Worm (Caenorhabditis elegans) whole organism, L4 larva: Measurements from ENCODE around the gene rpl-23.
A peak's percentile ranks its signal among the peaks of the same experiment; 100 is the strongest.

Experiments
- D1046.2 ChIP-seq: fragments of 200-800 bp; sonication (Bioruptor generic); IDR thresholded peaks from 2 replicates; pipeline ENCODE4 v1.3.6; 2022; ENCODE audit warnings: missing genetic modification characterization, missing compliant biosample characterization
- F26F4.8 ChIP-seq: fragments of 200-800 bp; sonication (Bioruptor generic); conservative IDR thresholded peaks from 2 replicates; pipeline ENCODE4 v1.3.6; 2022; ENCODE audit warnings: missing genetic modification characterization, missing compliant biosample characterization
- F37D6.2 ChIP-seq: sonication (generic microtip); optimal IDR thresholded peaks from 2 replicates; lab custom pipeline; 2016; ENCODE audit warnings: mild to moderate bottlenecking, missing genetic modification characterization, missing compliant biosample characterization
- F49E8.2 ChIP-seq: sonication (generic microtip); optimal IDR thresholded peaks from 2 replicates; lab custom pipeline; 2016; ENCODE audit warnings: missing compliant biosample characterization, mild to moderate bottlenecking, missing genetic modification characterization, borderline replicate concordance
- Y48G9A.11 ChIP-seq: fragments of 200-800 bp; sonication (Bioruptor generic); IDR thresholded peaks from 2 replicates; pipeline ENCODE4 v1.3.6; 2022; ENCODE audit warnings: missing genetic modification reagents, missing genetic modification characterization, missing compliant biosample characterization
- ZK337.2 ChIP-seq: fragments of 200-800 bp; sonication (Bioruptor generic); IDR thresholded peaks from 2 replicates; pipeline ENCODE4 v1.3.6; 2022; ENCODE audit warnings: missing genetic modification reagents, missing genetic modification characterization, missing compliant biosample characterization
- aha-1 ChIP-seq: fragments of 150-350 bp; peaks from one replicate; lab custom pipeline; 2014; ENCODE audit warnings: missing biosample characterization, missing genetic modification characterization
- ceh-20 ChIP-seq: fragments of 200-800 bp; sonication (Bioruptor generic); IDR thresholded peaks from 2 replicates; pipeline ENCODE4 v1.3.6; 2022; ENCODE audit warnings: missing genetic modification reagents, missing genetic modification characterization, missing compliant biosample characterization
- ceh-32 ChIP-seq: sonication (generic microtip); optimal IDR thresholded peaks from 2 replicates; lab custom pipeline; 2016; ENCODE audit warnings: mild to moderate bottlenecking, missing genetic modification characterization, missing compliant biosample characterization; ENCODE audit not compliant: poor library complexity
- ceh-44 ChIP-seq: fragments of 200-800 bp; sonication (Bioruptor generic); IDR thresholded peaks from 2 replicates; pipeline ENCODE4 v1.3.6; 2022; ENCODE audit warnings: missing genetic modification reagents, missing genetic modification characterization, missing compliant biosample characterization
- ceh-62 ChIP-seq: sonication (generic microtip); optimal IDR thresholded peaks from 2 replicates; lab custom pipeline; 2017; ENCODE audit warnings: missing biosample characterization, missing genetic modification characterization
- ces-1 ChIP-seq: fragments of 150-350 bp; sonication (generic microtip); optimal IDR thresholded peaks from 4 replicates; lab custom pipeline; 2014; ENCODE audit warnings: missing biosample characterization, missing genetic modification reagents, missing genetic modification characterization
- cey-2 ChIP-seq: sonication (generic microtip); optimal IDR thresholded peaks from 3 replicates; lab custom pipeline; 2017; ENCODE audit warnings: missing genetic modification characterization, mild to moderate bottlenecking, missing compliant biosample characterization, antibody characterized with exemption, borderline replicate concordance; ENCODE audit not compliant: insufficient read depth
- daf-12 ChIP-seq: fragments of 150-350 bp; optimal IDR thresholded peaks from 2 replicates; lab custom pipeline; 2014; ENCODE audit warnings: missing biosample characterization, missing genetic modification reagents, missing genetic modification characterization
- daf-16 ChIP-seq, 3 experiments: sonication (generic microtip); optimal IDR thresholded peaks; 2 replicates each; lab custom pipeline; 2016 to 2017; ENCODE audit warnings: missing genetic modification characterization in 3 of 3, missing genetic modification reagents in 3 of 3, mild to moderate bottlenecking in 2 of 3, missing compliant biosample characterization in 2 of 3, missing biosample characterization in 1 of 3, moderate library complexity in 1 of 3
- daf-8 ChIP-seq: fragments of 200-800 bp; sonication (Bioruptor generic); IDR thresholded peaks from 2 replicates; pipeline ENCODE4 v1.3.6; 2022; ENCODE audit warnings: missing genetic modification characterization, missing compliant biosample characterization
- dmd-6 ChIP-seq: fragments of 200-800 bp; sonication (Bioruptor generic); IDR thresholded peaks from 2 replicates; pipeline ENCODE4 v1.3.6; 2022; ENCODE audit warnings: missing genetic modification reagents, missing genetic modification characterization, missing compliant biosample characterization
- duxl-1 ChIP-seq: sonication (generic microtip); optimal IDR thresholded peaks from 2 replicates; lab custom pipeline; 2016; ENCODE audit warnings: mild to moderate bottlenecking, missing genetic modification characterization, moderate library complexity, missing compliant biosample characterization; ENCODE audit not compliant: poor library complexity
- hlh-11 ChIP-seq: fragments of 200-800 bp; sonication (Bioruptor generic); optimal IDR thresholded peaks from 2 replicates; lab custom pipeline; 2018; ENCODE audit warnings: mild to moderate bottlenecking, missing genetic modification characterization, missing compliant biosample characterization
- hmg-1.1 ChIP-seq: fragments of 200-800 bp; sonication (Bioruptor generic); IDR thresholded peaks from 2 replicates; pipeline ENCODE4 v1.3.6; 2022; ENCODE audit warnings: missing genetic modification reagents, missing genetic modification characterization, missing compliant biosample characterization
- lin-13 ChIP-seq: fragments of 150-350 bp; optimal IDR thresholded peaks from 2 replicates; lab custom pipeline; 2014; ENCODE audit warnings: missing biosample characterization, missing genetic modification reagents, missing genetic modification characterization
- lir-3 ChIP-seq: sonication (generic microtip); optimal IDR thresholded peaks from 2 replicates; lab custom pipeline; 2016; ENCODE audit warnings: mild to moderate bottlenecking, missing genetic modification characterization, missing compliant biosample characterization
- madf-9 ChIP-seq: fragments of 200-800 bp; sonication (Bioruptor generic); conservative IDR thresholded peaks from 2 replicates; pipeline ENCODE4 v1.3.6; 2022; ENCODE audit warnings: missing genetic modification reagents, missing genetic modification characterization, missing compliant biosample characterization
- mdl-1 ChIP-seq, 2 experiments: fragments of 150-350 bp in 1 of 2; sonication (generic microtip) in 1 of 2; optimal IDR thresholded peaks; 2 replicates each; lab custom pipeline; 2014 to 2017; ENCODE audit warnings: missing biosample characterization in 2 of 2, missing genetic modification characterization in 2 of 2
- mdt-29 ChIP-seq: fragments of 200-800 bp; sonication (Bioruptor generic); IDR thresholded peaks from 2 replicates; pipeline ENCODE4 v1.3.6; 2022; ENCODE audit warnings: missing genetic modification reagents, missing genetic modification characterization, missing compliant biosample characterization
- mes-2 ChIP-seq: sonication (generic microtip); optimal IDR thresholded peaks from 2 replicates; lab custom pipeline; 2016; ENCODE audit warnings: missing genotype, mild to moderate bottlenecking, missing genetic modification characterization, missing compliant biosample characterization; ENCODE audit not compliant: poor library complexity, severe bottlenecking
- nhr-102 ChIP-seq: sonication (generic microtip); optimal IDR thresholded peaks from 2 replicates; lab custom pipeline; 2016; ENCODE audit warnings: mild to moderate bottlenecking, missing genetic modification characterization, moderate library complexity, missing compliant biosample characterization
- nhr-11 ChIP-seq: fragments of 150-350 bp; optimal IDR thresholded peaks from 2 replicates; lab custom pipeline; 2014; ENCODE audit warnings: missing biosample characterization, missing genetic modification characterization
- nhr-111 ChIP-seq: fragments of 200-800 bp; sonication (Bioruptor generic); optimal IDR thresholded peaks from 2 replicates; lab custom pipeline; 2018; ENCODE audit warnings: mild to moderate bottlenecking, missing genetic modification characterization, missing compliant biosample characterization
- nhr-237 ChIP-seq: sonication (generic microtip); optimal IDR thresholded peaks from 2 replicates; lab custom pipeline; 2017; ENCODE audit warnings: missing biosample characterization, missing genetic modification characterization
- nhr-77 ChIP-seq: fragments of 150-350 bp; optimal IDR thresholded peaks from 2 replicates; lab custom pipeline; 2014; ENCODE audit warnings: missing biosample characterization, missing genetic modification characterization
- pqm-1 ChIP-seq: sonication (generic microtip); optimal IDR thresholded peaks from 2 replicates; lab custom pipeline; 2017; ENCODE audit warnings: missing biosample characterization, missing genetic modification characterization
- set-16 ChIP-seq: fragments of 200-800 bp; sonication (Bioruptor generic); IDR thresholded peaks from 2 replicates; pipeline ENCODE4 v1.3.6; 2022; ENCODE audit warnings: missing genetic modification reagents, missing genetic modification characterization, missing compliant biosample characterization
- snpc-1.2 ChIP-seq: fragments of 200-800 bp; sonication (Bioruptor generic); IDR thresholded peaks from 2 replicates; pipeline ENCODE4 v1.3.6; 2022; ENCODE audit warnings: missing genetic modification reagents, missing genetic modification characterization, missing compliant biosample characterization
- tra-1 ChIP-seq: fragments of 200-800 bp; sonication (Bioruptor generic); IDR thresholded peaks from 2 replicates; pipeline ENCODE4 v1.3.6; 2022; ENCODE audit warnings: missing genetic modification reagents, missing genetic modification characterization, missing compliant biosample characterization
- unc-130 ChIP-seq: sonication (generic microtip); optimal IDR thresholded peaks from 2 replicates; lab custom pipeline; 2016; ENCODE audit warnings: missing genetic modification reagents, missing genetic modification characterization, missing compliant biosample characterization
- unc-62 ChIP-seq, 3 experiments: fragments of 150-350 bp in 1 of 3; sonication (generic microtip); optimal IDR thresholded peaks in 2 of 3; peaks in 1 of 3; 1 replicate in 1 of 3; 2 replicates in 2 of 3; lab custom pipeline; 2014 to 2017; ENCODE audit warnings: missing biosample characterization in 3 of 3, missing genetic modification characterization in 3 of 3, missing genetic modification reagents in 3 of 3, missing genotype in 1 of 3
- vab-7 ChIP-seq: fragments of 200-800 bp; sonication (Bioruptor generic); IDR thresholded peaks from 2 replicates; pipeline ENCODE4 v1.3.6; 2022; ENCODE audit warnings: missing genetic modification reagents, missing genetic modification characterization, missing compliant biosample characterization
- zag-1 ChIP-seq: fragments of 150-350 bp; optimal IDR thresholded peaks from 2 replicates; lab custom pipeline; 2014; ENCODE audit warnings: missing biosample characterization, missing genetic modification characterization
- zfp-3 ChIP-seq: fragments of 200-800 bp; sonication (Bioruptor generic); conservative IDR thresholded peaks from 2 replicates; pipeline ENCODE4 v1.3.6; 2022; ENCODE audit warnings: missing genetic modification reagents, missing genetic modification characterization, missing compliant biosample characterization
- zip-2 ChIP-seq: fragments of 150-350 bp; optimal IDR thresholded peaks from 2 replicates; lab custom pipeline; 2014; ENCODE audit warnings: missing biosample characterization, missing genetic modification characterization

Gene rpl-23

ce11 chrIII:5729367-5729766 lies 23.4 kb upstream of the rpl-23 start:
- TF ChIP-seq aha-1 (tag; lab: Kevin White, UChicago): peak; percentile 93
- TF ChIP-seq nhr-102 (tag; lab: Kevin White, UChicago): no peak
- TF ChIP-seq, all 104 proteins: peak for 1

- TF ChIP-seq ceh-62 (no peak), F49E8.2 (tag; lab: Kevin White, UChicago) (peak; percentile 91), dmd-6 (GFP tag; lab: Robert Waterston, UW) (no peak), daf-16 (GFP tag; optimal IDR thresholded peaks at IDR 0.05; lab: Kevin White, UChicago) (no peak), daf-16 (tag; optimal IDR thresholded peaks at IDR 0.05; lab: Kevin White, UChicago) (no peak), lin-13 (GFP tag; lab: Kevin White, UChicago) (no peak), D1046.2 (GFP tag; lab: Robert Waterston, UW) (no peak), Y48G9A.11 (peak; percentile 78), mdt-29 (0 out of 2 replicates have a peak, but pooled peaks have one; percentile 10), aha-1 (tag; lab: Kevin White, UChicago) (peak; percentile 40), snpc-1.2 (GFP tag; lab: Robert Waterston, UW) (peak; percentile 43; the same call in 1 of the 2 replicates), mes-2 (tag; lab: Kevin White, UChicago) (no peak), unc-130 (GFP tag; lab: Kevin White, UChicago) (peak; percentile 85)
- TF ChIP-seq, all 104 proteins: peak for 6
Measured at ce11 chrIII:5727827-5728226, 21.9 kb upstream of the rpl-23 start, which contains the start of gene egg-1. Gene egg-1 (plus strand): TSS chrIII:5728180.

DNA sequence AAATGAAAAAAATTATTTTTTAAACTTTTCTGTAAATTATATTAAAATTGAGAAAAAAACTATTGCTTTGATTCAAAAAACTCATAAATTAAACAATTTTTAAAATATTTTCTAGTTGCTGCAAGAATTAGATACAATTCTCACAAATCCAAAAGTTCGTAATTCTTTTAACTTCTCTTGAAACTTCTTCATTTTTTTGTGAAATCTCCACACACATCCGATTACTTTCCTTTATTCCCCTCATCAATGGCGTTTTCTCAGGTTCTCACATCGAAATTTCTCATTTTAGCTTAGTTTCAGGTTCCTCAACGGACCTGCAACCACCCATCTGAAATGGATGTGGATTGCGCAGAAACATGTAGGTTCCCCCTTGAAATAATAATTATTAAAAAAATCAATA lies 16.6 kb upstream of the rpl-23 start, which contains the start of gene wrm-1:
TSS of gene wrm-1 (plus strand) at position 301 of the 400 bp plus-strand sequence.
- TF ChIP-seq zfp-3 (GFP tag; lab: Robert Waterston, UW): no peak
- TF ChIP-seq F37D6.2 (tag; lab: Kevin White, UChicago): no peak
- TF ChIP-seq zag-1 (tag; lab: Kevin White, UChicago): no peak
- no peak for TF ChIP-seq mes-2 (tag; lab: Kevin White, UChicago)
- TF ChIP-seq ZK337.2 (GFP tag; lab: Robert Waterston, UW): no peak
- TF ChIP-seq nhr-237 (tag; lab: Kevin White, UChicago): no peak
- TF ChIP-seq ceh-44 (GFP tag; lab: Robert Waterston, UW): no peak
- no peak for TF ChIP-seq F26F4.8 (GFP tag; lab: Robert Waterston, UW)

DNA sequence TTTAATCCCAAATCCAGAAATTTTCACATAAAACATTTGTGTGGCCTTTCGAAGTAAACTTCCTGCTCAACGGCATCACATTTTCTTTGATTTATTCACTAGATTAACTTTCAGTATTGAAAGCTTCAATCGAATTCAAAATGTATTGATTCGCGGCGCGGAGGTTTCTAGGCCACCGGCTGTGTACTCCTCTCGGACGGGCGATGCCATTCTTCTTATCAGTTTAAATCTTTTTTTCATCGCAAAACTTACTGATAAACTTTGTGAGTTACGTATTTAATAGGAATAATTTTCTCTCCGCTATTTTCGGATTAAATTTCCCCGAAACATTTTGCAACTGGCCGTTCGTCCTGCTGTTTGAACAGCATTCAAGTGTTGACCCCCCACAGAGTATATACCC lies 16.0 kb upstream of the rpl-23 start:
- TF ChIP-seq lir-3 (tag; lab: Kevin White, UChicago) (no peak), zip-2 (no peak), hlh-11 (peak; percentile 61), zfp-3 (GFP tag; lab: Robert Waterston, UW) (no peak), unc-130 (GFP tag; lab: Kevin White, UChicago) (peak; percentile 72), nhr-77 (peak; percentile 48), dmd-6 (GFP tag; lab: Robert Waterston, UW) (peak; percentile 86), hmg-1.1 (GFP tag; lab: Robert Waterston, UW) (peak; percentile 35; the same call in 1 of the 2 replicates), pqm-1 (tag; lab: Kevin White, UChicago) (peak; percentile 59), nhr-237 (tag; lab: Kevin White, UChicago) (no peak), unc-62 (GFP tag; optimal IDR thresholded peaks at IDR 0.05 in 1 of 2; lab: Kevin White, UChicago) (no peak), unc-62 (tag; optimal IDR thresholded peaks at IDR 0.05; lab: Kevin White, UChicago) (no peak), cey-2 (tag; lab: Kevin White, UChicago) (no peak), daf-8 (no peak), lin-13 (GFP tag; lab: Kevin White, UChicago) (no peak), set-16 (GFP tag; lab: Robert Waterston, UW) (no peak), snpc-1.2 (GFP tag; lab: Robert Waterston, UW) (no peak), ces-1 (no peak), madf-9 (GFP tag; lab: Robert Waterston, UW) (peak; percentile 52), ceh-20 (GFP tag; lab: Robert Waterston, UW) (no peak), vab-7 (GFP tag; lab: Robert Waterston, UW) (0 out of 2 replicates have a peak, but pooled peaks have one; percentile 23), ceh-32 (tag; lab: Kevin White, UChicago) (no peak), tra-1 (GFP tag; lab: Robert Waterston, UW) (peak; percentile 83), mdl-1 (tag; optimal IDR thresholded peaks at IDR 0.05; lab: Kevin White, UChicago) (peak in 1 of 2 experiments; percentile 26), nhr-111 (GFP tag; lab: Kevin White, UChicago) (no peak), zag-1 (tag; lab: Kevin White, UChicago) (no peak), nhr-11 (tag; lab: Kevin White, UChicago) (no peak), duxl-1 (tag; lab: Kevin White, UChicago) (peak; percentile 82), daf-12 (tag; lab: Kevin White, UChicago) (no peak), ceh-44 (GFP tag; lab: Robert Waterston, UW) (0 out of 2 replicates have a peak, but pooled peaks have one; percentile 27)
